Worm (Caenorhabditis elegans) whole organism, L4/young adult: ENCODE results near the gene srh-73.

Experiments
- W03F9.2 ChIP-seq: fragments of 150-350 bp; optimal IDR thresholded peaks from 2 replicates; lab custom pipeline; 2014; ENCODE audit warnings: missing biosample characterization, missing genetic modification characterization
- dao-5 ChIP-seq: sonication (generic microtip); optimal IDR thresholded peaks from 2 replicates; lab custom pipeline; 2016; ENCODE audit warnings: missing genotype, missing genetic modification characterization, moderate library complexity, missing compliant biosample characterization
- him-1 ChIP-seq: sonication (generic microtip); optimal IDR thresholded peaks from 2 replicates; lab custom pipeline; 2016; ENCODE audit warnings: missing genotype, missing genetic modification reagents, missing genetic modification characterization, missing compliant biosample characterization

DNA sequence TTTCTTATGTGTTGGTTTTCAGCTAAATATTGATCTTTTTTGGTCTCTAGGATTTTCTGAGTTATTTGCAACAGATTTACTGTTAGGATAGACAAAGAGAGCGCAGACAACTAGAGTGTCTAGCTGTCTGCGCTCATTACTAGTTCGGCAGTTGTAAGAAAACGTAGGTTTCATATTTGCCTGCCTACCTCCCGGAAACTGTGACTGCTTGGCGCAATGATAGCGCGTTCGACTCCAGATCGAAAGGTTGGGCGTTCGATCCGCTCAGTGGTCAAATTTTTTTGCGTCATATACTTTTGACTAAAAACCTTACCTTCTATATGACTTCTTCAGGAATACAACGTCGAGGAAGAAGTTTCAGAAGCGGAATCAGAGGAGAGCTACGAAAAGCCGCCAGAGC is 27.4 kb downstream of the srh-73 start:
- no peak for TF ChIP-seq him-1 (tag; lab: Kevin White, UChicago)
- TF ChIP-seq W03F9.2 (tag; lab: Kevin White, UChicago): no peak
- TF ChIP-seq dao-5 (tag; lab: Kevin White, UChicago): no peak
